Fruit fly (Drosophila melanogaster) whole organism, prepupa: Measurements from ENCODE around the gene CG5986.

ENCODE experiments used
- Blimp-1 ChIP-seq: fragments of 200-800 bp; sonication (Bioruptor generic); optimal IDR thresholded peaks from 3 replicates; lab custom pipeline; 2017; ENCODE audit warnings: missing biosample characterization, missing genetic modification characterization, mild to moderate bottlenecking, moderate library complexity, missing genetic modification reagents
- CG10631 ChIP-seq: fragments of 200-800 bp; sonication (Bioruptor generic); optimal IDR thresholded peaks from 2 replicates; lab custom pipeline; 2016; ENCODE audit warnings: missing biosample characterization, missing genetic modification characterization
- CG11294 ChIP-seq: fragments of 200-800 bp; sonication (Bioruptor generic); IDR thresholded peaks from 2 replicates; pipeline ENCODE4 v1.3.6; 2022; ENCODE audit warnings: missing biosample characterization, missing genetic modification characterization
- CG11762 ChIP-seq: fragments of 200-800 bp; sonication (Bioruptor generic); optimal IDR thresholded peaks from 3 replicates; lab custom pipeline; 2016; ENCODE audit warnings: missing biosample characterization, missing genetic modification characterization; ENCODE audit not compliant: insufficient read depth
- CG11902 ChIP-seq: fragments of 200-800 bp; sonication (Bioruptor generic); optimal IDR thresholded peaks from 3 replicates; lab custom pipeline; 2016; ENCODE audit warnings: missing biosample characterization, missing genetic modification characterization
- CG15336 ChIP-seq: fragments of 200-800 bp; sonication (Bioruptor generic); IDR thresholded peaks from 2 replicates; pipeline ENCODE4 v1.3.6; 2022; ENCODE audit warnings: missing biosample characterization, missing genetic modification characterization
- CG1621 ChIP-seq: fragments of 200-800 bp; sonication (Bioruptor generic); optimal IDR thresholded peaks from 3 replicates; lab custom pipeline; 2018; ENCODE audit warnings: missing biosample characterization, mild to moderate bottlenecking, missing genetic modification characterization
- CG16779 ChIP-seq: fragments of 200-800 bp; sonication (Bioruptor generic); optimal IDR thresholded peaks from 3 replicates; lab custom pipeline; 2017; ENCODE audit warnings: missing biosample characterization, mild to moderate bottlenecking, missing genetic modification characterization
- CG32006 ChIP-seq: fragments of 200-800 bp; sonication (Bioruptor generic); optimal IDR thresholded peaks from 3 replicates; lab custom pipeline; 2017; ENCODE audit warnings: missing biosample characterization, mild to moderate bottlenecking, missing genetic modification characterization
- CG34406 ChIP-seq: fragments of 200-800 bp; sonication (Bioruptor generic); optimal IDR thresholded peaks from 3 replicates; lab custom pipeline; 2016; ENCODE audit warnings: missing biosample characterization, missing genetic modification characterization
- CG3919 ChIP-seq: fragments of 200-800 bp; sonication (Bioruptor generic); optimal IDR thresholded peaks from 3 replicates; lab custom pipeline; 2016; ENCODE audit warnings: missing biosample characterization, missing genetic modification characterization
- CG4318 ChIP-seq: fragments of 200-800 bp; sonication (Bioruptor generic); optimal IDR thresholded peaks from 3 replicates; lab custom pipeline; 2017; ENCODE audit warnings: missing biosample characterization, mild to moderate bottlenecking, missing genetic modification characterization
- CG6163 ChIP-seq: fragments of 200-800 bp; sonication (Bioruptor generic); IDR thresholded peaks from 3 replicates; pipeline ENCODE4 v1.3.6; 2022; ENCODE audit warnings: missing biosample characterization, missing genetic modification characterization
- CG6276 ChIP-seq: fragments of 200-800 bp; sonication (Bioruptor generic); optimal IDR thresholded peaks from 2 replicates; lab custom pipeline; 2017; ENCODE audit warnings: missing biosample characterization, mild to moderate bottlenecking, missing genetic modification characterization
- CG6792 ChIP-seq: fragments of 200-800 bp; sonication (Bioruptor generic); optimal IDR thresholded peaks from 3 replicates; lab custom pipeline; 2016; ENCODE audit warnings: missing biosample characterization, missing genetic modification characterization
- CG6808 ChIP-seq: fragments of 200-800 bp; sonication (Bioruptor generic); optimal IDR thresholded peaks from 3 replicates; lab custom pipeline; 2017; ENCODE audit warnings: missing biosample characterization, missing genetic modification characterization, mild to moderate bottlenecking, moderate library complexity, missing genetic modification reagents
- CG6854 ChIP-seq: fragments of 200-800 bp; sonication (Bioruptor generic); optimal IDR thresholded peaks from 2 replicates; lab custom pipeline; 2017; ENCODE audit warnings: missing biosample characterization, mild to moderate bottlenecking, missing genetic modification characterization
- CG7368 ChIP-seq: fragments of 200-800 bp; sonication (Bioruptor generic); optimal IDR thresholded peaks from 3 replicates; lab custom pipeline; 2016; ENCODE audit warnings: missing biosample characterization, missing genetic modification characterization
- CG8119 ChIP-seq: fragments of 200-800 bp; sonication (Bioruptor generic); IDR thresholded peaks from 3 replicates; pipeline ENCODE4 v1.3.6; 2022; ENCODE audit warnings: missing biosample characterization, missing genetic modification characterization
- CG8319 ChIP-seq: fragments of 200-800 bp; sonication (Bioruptor generic); optimal IDR thresholded peaks from 3 replicates; lab custom pipeline; 2016; ENCODE audit warnings: missing biosample characterization, missing genetic modification characterization
- CG8632 ChIP-seq: fragments of 200-800 bp; sonication (Bioruptor generic); optimal IDR thresholded peaks from 3 replicates; lab custom pipeline; 2016; ENCODE audit warnings: missing biosample characterization, missing genetic modification characterization
- Eip75B ChIP-seq: fragments of 200-800 bp; sonication (Bioruptor generic); optimal IDR thresholded peaks from 3 replicates; lab custom pipeline; 2016; ENCODE audit warnings: missing biosample characterization, missing genetic modification characterization
- Eip78C ChIP-seq: fragments of 200-800 bp; sonication (Bioruptor generic); peaks from one replicate; lab custom pipeline; 2016; ENCODE audit warnings: missing biosample characterization, missing genetic modification characterization
- Eip93F ChIP-seq: fragments of 200-800 bp; sonication (Bioruptor generic); optimal IDR thresholded peaks from 2 replicates; lab custom pipeline; 2016; ENCODE audit warnings: missing biosample characterization, mild to moderate bottlenecking, missing genetic modification characterization
- Ets21C ChIP-seq: fragments of 200-800 bp; sonication (Bioruptor generic); optimal IDR thresholded peaks from 3 replicates; lab custom pipeline; 2016; ENCODE audit warnings: missing biosample characterization, missing genetic modification characterization
- Gug ChIP-seq: fragments of 200-800 bp; sonication (Bioruptor generic); IDR thresholded peaks from 2 replicates; pipeline ENCODE4 v1.3.6; 2022; ENCODE audit warnings: missing biosample characterization, missing genetic modification characterization
- Hr39 ChIP-seq: fragments of 200-800 bp; sonication (Bioruptor generic); optimal IDR thresholded peaks from 2 replicates; lab custom pipeline; 2016; ENCODE audit warnings: missing biosample characterization, missing genetic modification characterization
- Hr4 ChIP-seq: fragments of 200-800 bp; sonication (Bioruptor generic); optimal IDR thresholded peaks from 3 replicates; lab custom pipeline; 2016; ENCODE audit warnings: missing biosample characterization, missing genetic modification characterization
- Lpt ChIP-seq: fragments of 200-800 bp; sonication (Bioruptor generic); optimal IDR thresholded peaks from 3 replicates; lab custom pipeline; 2016; ENCODE audit warnings: missing biosample characterization, missing genetic modification characterization
- Met ChIP-seq: fragments of 200-800 bp; sonication (Bioruptor generic); optimal IDR thresholded peaks from 3 replicates; lab custom pipeline; 2016; ENCODE audit warnings: missing biosample characterization, missing genetic modification characterization
- OdsH ChIP-seq: fragments of 200-800 bp; sonication (Bioruptor generic); optimal IDR thresholded peaks from 3 replicates; lab custom pipeline; 2016; ENCODE audit warnings: missing biosample characterization, missing genetic modification characterization
- Smox ChIP-seq: fragments of 200-800 bp; sonication (Bioruptor generic); optimal IDR thresholded peaks from 3 replicates; lab custom pipeline; 2016; ENCODE audit warnings: missing biosample characterization, missing genetic modification characterization
- Sox102F ChIP-seq: fragments of 200-800 bp; sonication (Bioruptor generic); optimal IDR thresholded peaks from 2 replicates; lab custom pipeline; 2016; ENCODE audit warnings: missing biosample characterization, mild to moderate bottlenecking, missing genetic modification characterization
- Sox14 ChIP-seq: fragments of 200-800 bp; sonication (Bioruptor generic); optimal IDR thresholded peaks from 3 replicates; lab custom pipeline; 2016; ENCODE audit warnings: missing biosample characterization, missing genetic modification characterization
- achi ChIP-seq: fragments of 200-800 bp; sonication (Bioruptor generic); optimal IDR thresholded peaks from 3 replicates; lab custom pipeline; 2016; ENCODE audit warnings: missing biosample characterization, missing genetic modification characterization
- acj6 ChIP-seq: fragments of 200-800 bp; sonication (Bioruptor generic); optimal IDR thresholded peaks from 3 replicates; lab custom pipeline; 2016; ENCODE audit warnings: missing biosample characterization, missing genetic modification characterization
- cyc ChIP-seq: fragments of 200-800 bp; sonication (Bioruptor generic); optimal IDR thresholded peaks from 3 replicates; lab custom pipeline; 2016; ENCODE audit warnings: missing biosample characterization, missing genetic modification characterization
- dsx ChIP-seq: fragments of 200-800 bp; optimal IDR thresholded peaks from 3 replicates; lab custom pipeline; 2019; ENCODE audit warnings: missing biosample characterization, mild to moderate bottlenecking, missing genetic modification characterization, moderate library complexity; ENCODE audit not compliant: poor library complexity, severe bottlenecking
- esn ChIP-seq: fragments of 200-800 bp; sonication (Bioruptor generic); optimal IDR thresholded peaks from 2 replicates; lab custom pipeline; 2016; ENCODE audit warnings: missing biosample characterization, mild to moderate bottlenecking, missing genetic modification characterization, moderate library complexity
- fd85E ChIP-seq: fragments of 200-800 bp; sonication (Bioruptor generic); optimal IDR thresholded peaks from 3 replicates; lab custom pipeline; 2016; ENCODE audit warnings: missing biosample characterization, missing genetic modification characterization
- fkh ChIP-seq: fragments of 200-800 bp; sonication (Bioruptor generic); optimal IDR thresholded peaks from 3 replicates; lab custom pipeline; 2017; ENCODE audit warnings: missing biosample characterization, mild to moderate bottlenecking, missing genetic modification characterization, moderate library complexity
- lz ChIP-seq: fragments of 200-800 bp; sonication (Bioruptor generic); optimal IDR thresholded peaks from 3 replicates; lab custom pipeline; 2016; ENCODE audit warnings: missing biosample characterization, missing genetic modification characterization
- net ChIP-seq: fragments of 200-800 bp; sonication (Bioruptor generic); optimal IDR thresholded peaks from 3 replicates; lab custom pipeline; 2016; ENCODE audit warnings: missing biosample characterization, missing genetic modification characterization
- pdm3 ChIP-seq: fragments of 200-800 bp; sonication (Bioruptor generic); optimal IDR thresholded peaks from 3 replicates; lab custom pipeline; 2016; ENCODE audit warnings: missing biosample characterization, missing genetic modification characterization
- spab ChIP-seq: fragments of 200-800 bp; sonication (Bioruptor generic); optimal IDR thresholded peaks from 2 replicates; lab custom pipeline; 2017; ENCODE audit warnings: missing biosample characterization, mild to moderate bottlenecking, missing genetic modification characterization, missing genetic modification reagents
- ss ChIP-seq, 2 experiments: fragments of 200-800 bp; sonication (Bioruptor generic); optimal IDR thresholded peaks; 2 replicates in 1 of 2; 3 replicates in 1 of 2; lab custom pipeline; 2017 to 2018; ENCODE audit warnings: mild to moderate bottlenecking in 2 of 2, missing biosample characterization in 2 of 2, missing genetic modification characterization in 2 of 2, moderate library complexity in 1 of 2
- svp ChIP-seq: fragments of 200-800 bp; sonication (Bioruptor generic); peaks from one replicate; lab custom pipeline; 2016; ENCODE audit warnings: missing biosample characterization, missing genetic modification characterization

Gene CG5986

DNA sequence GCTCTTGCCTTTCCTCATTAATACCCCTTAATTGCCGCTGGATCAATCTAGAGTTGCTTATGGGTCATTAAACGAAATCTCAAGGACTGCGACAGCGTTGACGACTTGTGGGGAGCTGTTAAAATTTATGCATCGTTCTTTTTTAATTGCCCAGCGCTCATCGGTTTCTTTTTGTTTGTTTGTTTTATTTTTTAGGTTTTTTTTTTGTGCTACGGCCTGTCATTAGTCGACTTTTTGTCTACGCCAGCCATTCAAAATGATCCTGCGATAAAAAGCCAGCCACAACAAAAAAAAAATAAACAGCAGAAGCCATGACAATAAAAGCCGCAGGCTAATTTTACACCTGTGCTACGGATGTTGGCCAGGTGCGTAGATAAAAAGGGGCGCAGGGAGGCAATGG lies 43.6 kb upstream of the CG5986 start (continued):
- TF ChIP-seq Blimp-1 (GFP tag; lab: Kevin White, UChicago) = no peak
- no peak for TF ChIP-seq CG6854 (GFP tag; lab: Kevin White, UChicago)
- no peak for TF ChIP-seq Sox102F (GFP tag; lab: Kevin White, UChicago)
- peak; percentile 34 for TF ChIP-seq dsx
- TF ChIP-seq OdsH (GFP tag; lab: Kevin White, UChicago) = no peak
- no peak for TF ChIP-seq CG11902 (GFP tag; lab: Kevin White, UChicago)
- no peak for TF ChIP-seq CG8319 (GFP tag; lab: Kevin White, UChicago)
- peak; percentile 60 for TF ChIP-seq spab (GFP tag; lab: Kevin White, UChicago)
- TF ChIP-seq lz (GFP tag; lab: Kevin White, UChicago) = no peak
- no peak for TF ChIP-seq CG3919 (GFP tag; lab: Kevin White, UChicago)
- TF ChIP-seq cyc (GFP tag; lab: Kevin White, UChicago) = no peak
- no peak for TF ChIP-seq fkh
- no peak for TF ChIP-seq Hr4 (GFP tag; lab: Kevin White, UChicago)
- TF ChIP-seq fd85E = no peak
- TF ChIP-seq Eip93F (GFP tag; lab: Kevin White, UChicago) = no peak
- no peak for TF ChIP-seq CG6792 (GFP tag; lab: Kevin White, UChicago)
- TF ChIP-seq Smox (GFP tag; lab: Kevin White, UChicago) = no peak

DNA sequence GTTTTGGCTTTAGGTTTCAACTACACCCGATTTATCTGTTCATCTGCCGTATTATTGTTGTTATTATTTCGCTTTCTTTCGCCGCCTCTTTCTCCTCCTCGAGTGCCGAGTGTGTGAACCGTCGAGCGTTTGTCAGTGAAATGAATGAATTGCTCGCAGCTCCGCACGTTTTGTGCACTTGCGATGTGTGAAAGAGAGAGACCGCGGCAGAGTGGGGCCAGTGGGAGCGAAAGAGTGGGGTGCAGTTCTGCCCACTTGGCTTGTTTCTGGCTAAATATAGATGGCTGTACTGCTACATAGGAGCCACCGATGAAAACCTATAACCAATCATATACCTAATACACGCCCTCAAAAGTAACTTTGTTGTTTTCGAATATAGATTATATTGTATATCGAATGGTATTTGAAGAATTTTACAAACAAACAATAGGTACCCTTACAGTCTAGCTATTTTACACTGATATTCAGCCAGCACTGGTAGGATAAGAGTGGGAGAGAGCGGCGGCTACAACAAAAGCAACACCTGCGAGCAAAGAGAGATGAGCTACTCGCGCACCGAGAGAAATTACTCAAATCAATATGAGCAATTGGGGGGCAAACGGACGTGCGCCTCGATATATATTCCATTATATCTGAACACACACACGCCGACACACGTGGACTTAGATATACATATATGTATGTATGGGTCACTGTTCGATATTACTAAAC lies 41.0 kb upstream of the CG5986 start:
- no peak for TF ChIP-seq Blimp-1 (GFP tag; lab: Kevin White, UChicago)
- peak; percentile 32 for TF ChIP-seq esn (GFP tag; lab: Kevin White, UChicago)
- TF ChIP-seq CG3919 (GFP tag; lab: Kevin White, UChicago) = peak; percentile 10
- no peak for TF ChIP-seq CG8319 (GFP tag; lab: Kevin White, UChicago)
- TF ChIP-seq fd85E = no peak
- TF ChIP-seq CG10631 (GFP tag; lab: Kevin White, UChicago) = no peak
- TF ChIP-seq Lpt (GFP tag; lab: Kevin White, UChicago) = no peak
- peak; percentile 47 for TF ChIP-seq CG32006
- no peak for TF ChIP-seq CG11294 (GFP tag; lab: Robert Waterston, UW)
- peak; percentile 25 for TF ChIP-seq Hr4 (GFP tag; lab: Kevin White, UChicago)
- no peak for TF ChIP-seq CG4318 (GFP tag; lab: Kevin White, UChicago)
- no peak for TF ChIP-seq CG1621 (tag; lab: Kevin White, UChicago)
- no peak for TF ChIP-seq spab (GFP tag; lab: Kevin White, UChicago)
- peak; percentile 24 for TF ChIP-seq net (GFP tag; lab: Kevin White, UChicago)
- peak; percentile 80 for TF ChIP-seq svp (GFP tag; lab: Kevin White, UChicago)
- TF ChIP-seq OdsH (GFP tag; lab: Kevin White, UChicago) = peak; percentile 47
- no peak for TF ChIP-seq dsx
- TF ChIP-seq CG7368 (GFP tag; lab: Kevin White, UChicago) = no peak
- TF ChIP-seq CG15336 (GFP tag; lab: Robert Waterston, UW) = no peak
- TF ChIP-seq CG8632 = no peak
- TF ChIP-seq Gug (GFP tag; lab: Robert Waterston, UW) = peak; percentile 46
- TF ChIP-seq Sox14 (GFP tag; lab: Kevin White, UChicago) = peak; percentile 54
- TF ChIP-seq CG6854 (GFP tag; lab: Kevin White, UChicago) = peak; percentile 17
- TF ChIP-seq CG34406 (GFP tag; lab: Kevin White, UChicago) = no peak
- peak; percentile 28 for TF ChIP-seq Eip75B (GFP tag; lab: Kevin White, UChicago)
- peak; percentile 22 for TF ChIP-seq lz (GFP tag; lab: Kevin White, UChicago)
- peak; percentile 41; the same call in 1 of the 3 replicates for TF ChIP-seq CG6163 (GFP tag; lab: Robert Waterston, UW)
- TF ChIP-seq Hr39 (GFP tag; lab: Kevin White, UChicago) = no peak
- TF ChIP-seq CG6276 = peak; percentile 41
- TF ChIP-seq acj6 (GFP tag; lab: Kevin White, UChicago) = no peak
- peak in 1 of 2 experiments; percentile 26 for TF ChIP-seq ss (GFP tag; optimal IDR thresholded peaks at IDR 0.05; lab: Kevin White, UChicago)
- TF ChIP-seq CG11762 (GFP tag; lab: Kevin White, UChicago) = no peak
- peak; percentile 14 for TF ChIP-seq CG6808 (GFP tag; lab: Kevin White, UChicago)
- TF ChIP-seq Sox102F (GFP tag; lab: Kevin White, UChicago) = no peak
- peak; percentile 22 for TF ChIP-seq CG16779 (tag; lab: Kevin White, UChicago)
- TF ChIP-seq achi = no peak
- TF ChIP-seq Met (GFP tag; lab: Kevin White, UChicago) = peak; percentile 56
- peak; percentile 55 for TF ChIP-seq CG8119 (GFP tag; lab: Robert Waterston, UW)
- peak; percentile 84 for TF ChIP-seq Eip78C (GFP tag; lab: Kevin White, UChicago)
- peak; percentile 21 for TF ChIP-seq Ets21C (GFP tag; lab: Kevin White, UChicago)
- TF ChIP-seq cyc (GFP tag; lab: Kevin White, UChicago) = no peak
- peak; percentile 4 for TF ChIP-seq pdm3 (GFP tag; lab: Kevin White, UChicago)
- TF ChIP-seq CG6792 (GFP tag; lab: Kevin White, UChicago) = peak; percentile 8
